Worm (Caenorhabditis elegans): ENCODE measurements around the gene T26H5.4.
A peak's percentile ranks its signal among the peaks of the same experiment; 100 is the strongest.

The T26H5.4 gene

ce11 chrV:15443708-15444107 lies 4.8 kb downstream of the T26H5.4 start, which contains the start of gene T26H5.10:
Gene T26H5.10 (minus strand): TSS chrV:15443808.
- TF ChIP-seq lin-40 (tag; optimal IDR thresholded peaks at IDR 0.05) (no peak), F23B12.7 (tag; optimal IDR thresholded peaks at IDR 0.05; ENCODE audit: insufficient read depth) (no peak), let-526 (GFP tag; IDR thresholded peaks at IDR 0.05) (no peak), rec-8 (tag; optimal IDR thresholded peaks at IDR 0.05) (no peak), zim-3 (tag; optimal IDR thresholded peaks at IDR 0.05) (no peak), sdz-38 (tag; optimal IDR thresholded peaks at IDR 0.05) (no peak), mcd-1 (GFP tag; IDR thresholded peaks at IDR 0.05) (no peak), hsf-1 (GFP tag; IDR thresholded peaks at IDR 0.05) (no peak)

- no peak for TF ChIP-seq rcor-1 (GFP tag; IDR thresholded peaks at IDR 0.05)
- TF ChIP-seq F49E8.2 (tag; optimal IDR thresholded peaks at IDR 0.05; ENCODE audit: insufficient read depth), result no peak
- TF ChIP-seq F39B2.1 (GFP tag; IDR thresholded peaks at IDR 0.05), result no peak
- no peak for TF ChIP-seq madf-8 (GFP tag; conservative IDR thresholded peaks at IDR 0.05)
- TF ChIP-seq nfya-2 (GFP tag; IDR thresholded peaks at IDR 0.05), result no peak
- TF ChIP-seq B0261.1 (tag; optimal IDR thresholded peaks at IDR 0.05), result no peak
- no peak for TF ChIP-seq nhr-120 (GFP tag; IDR thresholded peaks at IDR 0.05)
- TF ChIP-seq egrh-3 (GFP tag; IDR thresholded peaks at IDR 0.05), result no peak
- TF ChIP-seq pha-4 (tag; optimal IDR thresholded peaks at IDR 0.05), result no peak
- no peak for TF ChIP-seq egl-18 (GFP tag; IDR thresholded peaks at IDR 0.05)
- no peak for TF ChIP-seq mel-28 (tag; optimal IDR thresholded peaks at IDR 0.05; ENCODE audit: borderline replicate concordance)
- no peak for TF ChIP-seq rpc-1 (optimal IDR thresholded peaks at IDR 0.05)
- TF ChIP-seq rpc-1 (tag; optimal IDR thresholded peaks at IDR 0.05), result no peak
- TF ChIP-seq Y67H2A.10 (GFP tag; conservative IDR thresholded peaks at IDR 0.05), result no peak
- TF ChIP-seq lsl-1 (GFP tag; optimal IDR thresholded peaks at IDR 0.05), result no peak
- no peak for TF ChIP-seq Y53F4B.3 (GFP tag; IDR thresholded peaks at IDR 0.05)
- TF ChIP-seq atf-7 (tag; optimal IDR thresholded peaks at IDR 0.05), result no peak
Observed at ce11 chrV:15442384-15442783, 6.1 kb downstream of the T26H5.4 start.

ce11 chrV:15436133-15436532 lies 12.4 kb downstream of the T26H5.4 start:
- TF ChIP-seq nhr-80 (tag; optimal IDR thresholded peaks at IDR 0.05) (peak; percentile 84), ceh-79 (tag; optimal IDR thresholded peaks at IDR 0.05) (no peak)

ce11 chrV:15434647-15435046 lies 13.9 kb downstream of the T26H5.4 start:
- TF ChIP-seq mes-4 (tag; optimal IDR thresholded peaks at IDR 0.05) (no peak), rcor-1 (GFP tag; IDR thresholded peaks at IDR 0.05) (no peak), tbx-9 (tag; optimal IDR thresholded peaks at IDR 0.05; ENCODE audit: borderline replicate concordance) (no peak), fkh-3 (tag; optimal IDR thresholded peaks at IDR 0.05) (no peak), snpc-3.4 (tag; optimal IDR thresholded peaks at IDR 0.05) (no peak), nfya-1 (tag; optimal IDR thresholded peaks at IDR 0.05; ENCODE audit: borderline replicate concordance, insufficient read depth) (no peak), dpl-1 (GFP tag; optimal IDR thresholded peaks at IDR 0.05) (no peak), cebp-2 (GFP tag; IDR thresholded peaks at IDR 0.05) (no peak), lin-54 (GFP tag; optimal IDR thresholded peaks at IDR 0.05) (no peak), T07F8.4 (tag; optimal IDR thresholded peaks at IDR 0.05) (no peak), ztf-25 (GFP tag; IDR thresholded peaks at IDR 0.05) (no peak)
